Fruit fly (Drosophila melanogaster): ENCODE data around the gene Mst98Ca.

DNA sequence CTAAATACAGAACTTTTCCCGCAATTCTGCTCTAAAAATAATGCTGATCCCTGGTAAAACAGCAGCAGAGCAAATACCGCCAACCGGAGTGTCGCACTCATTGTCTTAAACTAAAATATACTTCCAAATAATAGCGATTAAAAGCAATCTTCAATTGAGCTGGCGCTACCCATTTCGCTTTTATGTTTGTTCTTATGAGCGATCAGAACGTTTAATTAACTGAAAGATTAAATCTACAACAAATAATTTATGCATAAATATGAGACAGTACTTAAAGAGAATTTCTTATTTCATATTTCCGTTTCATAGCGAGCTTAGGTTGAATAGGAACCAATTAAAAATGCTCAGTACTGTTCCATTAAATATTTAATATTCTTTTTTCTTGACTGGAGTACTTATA, 27.6 kb upstream of the Mst98Ca start, which contains the start of gene CG43125:
- no peak for TF ChIP-seq h (optimal IDR thresholded peaks at IDR 0.05)
- no peak for TF ChIP-seq psq (optimal IDR thresholded peaks at IDR 0.05)
- no peak for TF ChIP-seq insv (optimal IDR thresholded peaks at IDR 0.05)
- TF ChIP-seq ttk (optimal IDR thresholded peaks at IDR 0.05), result no peak
- TF ChIP-seq Sin3A (optimal IDR thresholded peaks at IDR 0.05), result no peak
